Fruit fly (Drosophila melanogaster) whole organism: Measurements from ENCODE around the gene eIF4H1.

Experiments used
- CG8478 ChIP-seq: fragments of >200 bp; optimal IDR thresholded peaks from 2 replicates; lab custom pipeline; 2018; ENCODE audit warnings: inconsistent platforms
- Dll ChIP-seq: fragments of >200 bp; optimal IDR thresholded peaks from 2 replicates; lab custom pipeline; 2017
- psq ChIP-seq: fragments of >200 bp; optimal IDR thresholded peaks from 2 replicates; lab custom pipeline; 2017

dm6 chrX:16426478-16427052, 21.9 kb upstream of the eIF4H1 start:
- TF ChIP-seq psq (lab: Kevin White, UChicago) (no peak), Dll (no peak), CG8478 (lab: Kevin White, UChicago) (no peak)
